Worm (Caenorhabditis elegans) whole organism, young adult: ENCODE results near the gene Y67D8B.5.

Experiments
- B0336.3 ChIP-seq: fragments of 200-800 bp; sonication (Bioruptor generic); IDR thresholded peaks from 2 replicates; pipeline ENCODE4 v1.3.6; 2022; ENCODE audit warnings: missing genetic modification characterization, missing compliant biosample characterization
- F22D6.2 ChIP-seq: sonication (generic microtip); optimal IDR thresholded peaks from 2 replicates; lab custom pipeline; 2016; ENCODE audit warnings: mild to moderate bottlenecking, missing genetic modification characterization, missing compliant biosample characterization
- F23B12.7 ChIP-seq: sonication (generic microtip); optimal IDR thresholded peaks from 2 replicates; lab custom pipeline; 2017; ENCODE audit warnings: missing genetic modification characterization, mild to moderate bottlenecking, missing compliant biosample characterization, antibody characterized with exemption, moderate library complexity; ENCODE audit not compliant: insufficient read depth
- F57C9.4 ChIP-seq: sonication (generic microtip); optimal IDR thresholded peaks from 2 replicates; lab custom pipeline; 2017; ENCODE audit warnings: mild to moderate bottlenecking, missing genetic modification characterization, missing compliant biosample characterization
- K11D2.4 ChIP-seq: fragments of 200-800 bp; sonication (Bioruptor generic); IDR thresholded peaks from 2 replicates; pipeline ENCODE4 v1.3.6; 2022; ENCODE audit warnings: missing genetic modification reagents, missing genetic modification characterization, missing compliant biosample characterization
- K12H6.12 ChIP-seq: fragments of 200-800 bp; sonication (Bioruptor generic); optimal IDR thresholded peaks from 2 replicates; lab custom pipeline; 2018; ENCODE audit warnings: mild to moderate bottlenecking, missing genetic modification characterization, missing compliant biosample characterization
- atf-7 ChIP-seq: sonication (generic microtip); optimal IDR thresholded peaks from 2 replicates; lab custom pipeline; 2017; ENCODE audit warnings: mild to moderate bottlenecking, missing genetic modification characterization, missing compliant biosample characterization
- cebp-1 ChIP-seq, 2 experiments: fragments of 200-800 bp in 1 of 2; sonication (Bioruptor generic) in 1 of 2; sonication (generic microtip) in 1 of 2; IDR thresholded peaks in 1 of 2; optimal IDR thresholded peaks in 1 of 2; 2 replicates each; pipeline versions ENCODE4 v1.3.6 to Lab custom; 2017 to 2022; ENCODE audit warnings: missing compliant biosample characterization in 2 of 2, missing genetic modification characterization in 2 of 2, mild to moderate bottlenecking in 1 of 2, missing genetic modification reagents in 1 of 2, moderate library complexity in 1 of 2
- ceh-27 ChIP-seq: fragments of 200-800 bp; sonication (Bioruptor generic); optimal IDR thresholded peaks from 2 replicates; lab custom pipeline; 2018; ENCODE audit warnings: mild to moderate bottlenecking, missing genetic modification characterization, moderate library complexity, missing compliant biosample characterization
- dpff-1 ChIP-seq: sonication (generic microtip); optimal IDR thresholded peaks from 2 replicates; lab custom pipeline; 2017; ENCODE audit warnings: mild to moderate bottlenecking, missing genetic modification characterization, missing compliant biosample characterization
- efl-1 ChIP-seq: fragments of 150-350 bp; optimal IDR thresholded peaks from 2 replicates; lab custom pipeline; 2014; ENCODE audit warnings: missing biosample characterization, missing genetic modification reagents, missing genetic modification characterization
- egl-44 ChIP-seq: fragments of 200-800 bp; sonication (Bioruptor generic); IDR thresholded peaks from 2 replicates; pipeline ENCODE4 v1.3.6; 2022; ENCODE audit warnings: missing genetic modification reagents, missing genetic modification characterization, missing compliant biosample characterization
- egrh-3 ChIP-seq: fragments of 200-800 bp; sonication (Bioruptor generic); IDR thresholded peaks from 2 replicates; pipeline ENCODE4 v1.3.6; 2022; ENCODE audit warnings: missing genetic modification reagents, missing genetic modification characterization, missing compliant biosample characterization
- ekl-4 ChIP-seq: fragments of 200-800 bp; sonication (Bioruptor generic); IDR thresholded peaks from 2 replicates; pipeline ENCODE4 v1.3.6; 2022; ENCODE audit warnings: missing genetic modification reagents, missing genetic modification characterization, missing compliant biosample characterization
- hmg-1.2 ChIP-seq: fragments of 200-800 bp; sonication (Bioruptor generic); IDR thresholded peaks from 2 replicates; pipeline ENCODE4 v1.3.6; 2022; ENCODE audit warnings: missing genetic modification reagents, missing genetic modification characterization, missing compliant biosample characterization
- let-607 ChIP-seq, 2 experiments: fragments of 200-800 bp in 1 of 2; sonication (Bioruptor generic) in 1 of 2; sonication (generic microtip) in 1 of 2; optimal IDR thresholded peaks; 2 replicates each; lab custom pipeline; 2016 to 2018; ENCODE audit warnings: mild to moderate bottlenecking in 2 of 2, missing compliant biosample characterization in 2 of 2, missing genetic modification characterization in 2 of 2, moderate library complexity in 2 of 2, missing genotype in 1 of 2
- mcd-1 ChIP-seq: fragments of 200-800 bp; sonication (Bioruptor generic); IDR thresholded peaks from 2 replicates; pipeline ENCODE4 v1.3.6; 2022; ENCODE audit warnings: missing genetic modification reagents, missing genetic modification characterization, missing compliant biosample characterization
- nfya-2 ChIP-seq: fragments of 200-800 bp; sonication (Bioruptor generic); IDR thresholded peaks from 2 replicates; pipeline ENCODE4 v1.3.6; 2022; ENCODE audit warnings: missing genetic modification reagents, missing genetic modification characterization, missing compliant biosample characterization
- nfyb-1 ChIP-seq: fragments of 200-800 bp; sonication (Bioruptor generic); IDR thresholded peaks from 2 replicates; pipeline ENCODE4 v1.3.6; 2022; ENCODE audit warnings: missing genetic modification reagents, missing genetic modification characterization, missing compliant biosample characterization
- nhr-27 ChIP-seq: fragments of 200-800 bp; sonication (Bioruptor generic); optimal IDR thresholded peaks from 2 replicates; lab custom pipeline; 2018; ENCODE audit warnings: mild to moderate bottlenecking, missing genetic modification characterization, moderate library complexity, missing compliant biosample characterization
- nhr-80 ChIP-seq: sonication (generic microtip); optimal IDR thresholded peaks from 2 replicates; lab custom pipeline; 2016; ENCODE audit warnings: missing genetic modification characterization, missing compliant biosample characterization
- nhr-90 ChIP-seq: sonication (generic microtip); optimal IDR thresholded peaks from 2 replicates; lab custom pipeline; 2016; ENCODE audit warnings: missing genotype, mild to moderate bottlenecking, missing genetic modification characterization, missing compliant biosample characterization
- rec-8 ChIP-seq, 2 experiments: sonication (generic microtip); optimal IDR thresholded peaks; 2 replicates each; lab custom pipeline; 2016; ENCODE audit warnings: mild to moderate bottlenecking in 2 of 2, missing genetic modification characterization in 2 of 2, missing genetic modification reagents in 2 of 2, missing genotype in 2 of 2, missing biosample characterization in 1 of 2, missing compliant biosample characterization in 1 of 2, moderate library complexity in 1 of 2
- snpc-4 ChIP-seq, 5 experiments: fragments of 150-350 bp in 1 of 5; sonication (generic microtip) in 4 of 5; optimal IDR thresholded peaks; 2 replicates each; lab custom pipeline; 2014 to 2018; ENCODE audit warnings: missing genetic modification characterization in 5 of 5, missing biosample characterization in 3 of 5, antibody characterized with exemption in 2 of 5, mild to moderate bottlenecking in 2 of 5, missing compliant biosample characterization in 2 of 5, missing genotype in 2 of 5, moderate library complexity in 2 of 5, missing genetic modification reagents in 1 of 5
- somi-1 ChIP-seq: fragments of 200-800 bp; sonication (Bioruptor generic); optimal IDR thresholded peaks from 2 replicates; lab custom pipeline; 2018; ENCODE audit warnings: mild to moderate bottlenecking, missing genetic modification characterization, missing compliant biosample characterization
- tlf-1 ChIP-seq: fragments of 200-800 bp; sonication (Bioruptor generic); optimal IDR thresholded peaks from 2 replicates; lab custom pipeline; 2018; ENCODE audit warnings: mild to moderate bottlenecking, missing genetic modification characterization, missing compliant biosample characterization
- zfh-2 ChIP-seq: fragments of 200-800 bp; sonication (Bioruptor generic); conservative IDR thresholded peaks from 2 replicates; pipeline ENCODE4 v1.3.6; 2022; ENCODE audit warnings: missing genetic modification reagents, missing genetic modification characterization, missing compliant biosample characterization
- zim-3 ChIP-seq: sonication (generic microtip); optimal IDR thresholded peaks from 2 replicates; lab custom pipeline; 2017; ENCODE audit warnings: mild to moderate bottlenecking, missing genetic modification characterization, moderate library complexity, missing compliant biosample characterization
- ztf-26 ChIP-seq: sonication (generic microtip); optimal IDR thresholded peaks from 2 replicates; lab custom pipeline; 2017; ENCODE audit warnings: missing genetic modification characterization, missing compliant biosample characterization
- ztf-3 ChIP-seq: fragments of 200-800 bp; sonication (Bioruptor generic); optimal IDR thresholded peaks from 2 replicates; lab custom pipeline; 2018; ENCODE audit warnings: mild to moderate bottlenecking, missing genetic modification characterization, missing compliant biosample characterization

The Y67D8B.5 gene

DNA sequence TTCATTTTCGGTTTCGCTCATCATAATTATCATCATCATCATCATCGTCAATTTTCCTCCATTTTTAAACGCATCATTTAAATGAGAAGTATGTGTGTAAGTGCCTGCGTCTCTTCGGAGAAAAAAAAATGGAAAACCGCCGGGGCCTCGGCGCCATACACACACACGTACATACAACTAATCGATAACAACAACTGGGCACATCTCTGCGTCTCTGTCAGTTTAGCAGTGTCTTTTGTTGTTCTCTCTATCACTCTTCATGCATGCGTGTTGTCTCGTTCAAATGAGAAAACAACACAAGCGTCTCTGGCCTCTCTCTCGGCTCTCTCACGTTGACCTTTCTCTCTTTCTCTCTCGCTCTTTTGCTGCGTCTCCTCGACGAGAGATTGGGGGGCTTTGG, 41.4 kb upstream of the Y67D8B.5 start (continued):
- TF ChIP-seq ceh-27 (GFP tag; lab: Kevin White, UChicago) (peak; percentile 73), hmg-1.2 (GFP tag; lab: Robert Waterston, UW) (peak; percentile 95), dpff-1 (tag; lab: Kevin White, UChicago) (no peak), ztf-26 (peak; percentile 79), F23B12.7 (tag; lab: Kevin White, UChicago) (no peak), F57C9.4 (tag; lab: Kevin White, UChicago) (no peak), tlf-1 (GFP tag; lab: Kevin White, UChicago) (peak; percentile 25), snpc-4 (GFP tag; optimal IDR thresholded peaks at IDR 0.05; lab: Kevin White, UChicago) (peak; percentile 10), snpc-4 (tag; optimal IDR thresholded peaks at IDR 0.05; lab: Kevin White, UChicago) (peak in 2 of 4 experiments; percentile 23 to 30), K11D2.4 (peak; percentile 45; the same call in 1 of the 2 replicates), B0336.3 (GFP tag; lab: Robert Waterston, UW) (peak; percentile 66), ekl-4 (GFP tag; lab: Robert Waterston, UW) (peak; percentile 51), somi-1 (GFP tag; lab: Kevin White, UChicago) (peak; percentile 79), atf-7 (tag; lab: Kevin White, UChicago) (peak; percentile 46), F22D6.2 (peak; percentile 6)

DNA sequence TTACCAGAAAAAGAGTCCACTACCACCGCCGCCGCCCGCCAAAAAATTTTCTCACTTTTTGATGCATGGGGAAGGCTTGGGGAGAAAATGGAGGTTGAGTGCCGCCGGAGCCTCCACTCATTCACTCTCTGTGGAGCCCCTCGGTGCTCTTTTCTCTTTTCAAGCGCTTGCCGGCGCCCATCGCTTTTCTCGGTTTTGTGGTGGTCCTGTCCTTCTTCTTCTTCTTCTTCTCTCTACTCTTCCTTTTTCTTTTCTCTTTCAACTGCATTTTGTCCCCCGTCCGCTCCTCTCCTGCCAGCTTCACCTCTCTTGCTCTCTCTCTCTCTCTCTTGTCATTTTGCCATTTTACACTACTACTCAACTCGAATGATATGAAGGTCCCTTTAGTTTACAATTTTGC, 38.6 kb upstream of the Y67D8B.5 start:
- TF ChIP-seq egrh-3 (peak; percentile 67), cebp-1 (GFP tag; IDR thresholded peaks at IDR 0.05; lab: Robert Waterston, UW) (no peak), cebp-1 (tag; optimal IDR thresholded peaks at IDR 0.05; lab: Kevin White, UChicago) (peak; percentile 34), nhr-27 (tag; lab: Kevin White, UChicago) (no peak), nfyb-1 (GFP tag; lab: Robert Waterston, UW) (no peak), zfh-2 (GFP tag; lab: Robert Waterston, UW) (peak; percentile 83), mcd-1 (GFP tag; lab: Robert Waterston, UW) (0 out of 2 replicates have a peak, but pooled peaks have one; percentile 16), ztf-3 (GFP tag; lab: Kevin White, UChicago) (no peak)

DNA sequence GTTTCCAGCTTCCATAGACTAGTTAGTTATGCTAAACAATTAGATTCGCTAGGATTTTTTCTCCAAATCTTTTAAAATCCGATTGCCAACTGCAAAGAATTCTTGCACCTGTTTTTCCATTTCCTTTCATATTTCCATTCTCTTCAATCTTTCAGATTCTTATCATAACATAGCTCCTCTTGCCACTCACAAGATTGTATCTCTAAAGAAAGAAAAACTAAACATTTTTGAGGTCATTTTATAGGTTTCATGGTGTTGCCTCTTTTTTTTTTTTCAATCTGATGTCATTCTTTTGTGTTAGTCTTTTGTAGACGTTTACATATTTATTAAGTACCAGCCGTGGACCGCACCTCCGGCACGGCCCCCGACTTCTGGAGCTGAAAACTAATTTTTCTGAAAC, 36.8 kb upstream of the Y67D8B.5 start:
- TF ChIP-seq tlf-1 (GFP tag; lab: Kevin White, UChicago) (no peak), rec-8 (tag; optimal IDR thresholded peaks at IDR 0.05; lab: Kevin White, UChicago) (no peak), cebp-1 (GFP tag; IDR thresholded peaks at IDR 0.05; lab: Robert Waterston, UW) (no peak), cebp-1 (tag; optimal IDR thresholded peaks at IDR 0.05; lab: Kevin White, UChicago) (no peak), nhr-90 (tag; lab: Kevin White, UChicago) (no peak), zim-3 (tag; lab: Kevin White, UChicago) (no peak), egl-44 (GFP tag; lab: Robert Waterston, UW) (no peak)

DNA sequence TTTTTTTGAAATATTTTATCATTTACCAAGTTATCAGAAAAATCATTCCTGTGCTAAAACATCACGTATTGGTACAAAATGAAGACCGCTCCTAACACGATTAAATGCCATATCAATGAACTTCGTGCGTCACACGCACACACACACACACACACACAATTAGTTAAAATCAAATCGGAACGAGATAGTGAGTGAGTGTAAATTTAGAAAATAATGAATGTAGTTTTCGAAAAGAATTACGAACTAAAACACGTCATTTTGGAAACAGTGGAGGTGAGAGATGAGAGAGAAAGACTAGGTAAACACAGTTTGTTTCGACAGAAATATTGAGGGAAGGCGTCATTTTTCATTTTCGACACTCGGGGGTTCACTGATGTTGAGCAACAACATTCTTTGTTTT, 35.2 kb upstream of the Y67D8B.5 start:
- TF ChIP-seq nhr-80 (tag; lab: Kevin White, UChicago) (peak; percentile 68), efl-1 (GFP tag; lab: Kevin White, UChicago) (no peak), nfyb-1 (GFP tag; lab: Robert Waterston, UW) (0 out of 2 replicates have a peak, but pooled peaks have one; percentile 32)

DNA sequence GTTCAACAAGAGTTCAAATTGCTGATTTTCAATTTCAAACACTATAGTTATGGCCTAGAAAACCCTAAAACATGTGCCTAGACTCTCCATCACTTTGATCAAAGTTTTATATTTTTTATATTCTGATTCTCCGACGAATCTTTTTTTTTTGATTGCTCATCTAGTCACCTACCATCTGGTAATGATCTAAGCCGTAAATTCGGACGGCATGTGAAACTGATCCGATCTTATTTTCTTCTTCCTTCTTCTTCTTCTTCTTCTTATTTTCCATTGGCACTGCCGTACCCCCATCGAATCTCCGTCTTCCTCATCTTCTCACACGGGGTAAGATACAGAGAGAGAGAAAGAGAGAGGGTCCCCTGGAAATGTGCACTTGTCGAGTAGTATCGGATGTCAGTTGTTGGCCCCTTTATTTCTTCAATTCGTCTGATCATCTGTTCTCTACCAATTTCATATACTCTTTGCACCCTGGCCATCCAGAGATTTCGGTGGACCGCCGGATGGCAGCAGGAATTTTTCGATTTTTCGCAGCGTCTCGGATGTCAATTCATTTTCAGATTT, 33.4 kb upstream of the Y67D8B.5 start:
- TF ChIP-seq let-607 (tag; optimal IDR thresholded peaks at IDR 0.05; lab: Kevin White, UChicago) = no peak
- TF ChIP-seq cebp-1 (GFP tag; IDR thresholded peaks at IDR 0.05; lab: Robert Waterston, UW) = no peak
- TF ChIP-seq cebp-1 (tag; optimal IDR thresholded peaks at IDR 0.05; lab: Kevin White, UChicago) = peak; percentile 7
- TF ChIP-seq nfya-2 (GFP tag; lab: Robert Waterston, UW) = no peak
- peak; percentile 4 for TF ChIP-seq K12H6.12
- TF ChIP-seq, all 124 proteins: peak for 2
